Worm (Caenorhabditis elegans) whole organism, L4/young adult: ENCODE data around the gene C39B10.3.

Experiments
- W03F9.2 ChIP-seq: fragments of 150-350 bp; optimal IDR thresholded peaks from 2 replicates; lab custom pipeline; 2014; ENCODE audit warnings: missing biosample characterization, missing genetic modification characterization
- dao-5 ChIP-seq: sonication (generic microtip); optimal IDR thresholded peaks from 2 replicates; lab custom pipeline; 2016; ENCODE audit warnings: missing genotype, missing genetic modification characterization, moderate library complexity, missing compliant biosample characterization
- him-1 ChIP-seq: sonication (generic microtip); optimal IDR thresholded peaks from 2 replicates; lab custom pipeline; 2016; ENCODE audit warnings: missing genotype, missing genetic modification reagents, missing genetic modification characterization, missing compliant biosample characterization

C39B10.3 gene

ce11 chrX:10428109-10428508, 15.8 kb upstream of the C39B10.3 start:
- no peak for TF ChIP-seq dao-5 (tag; lab: Kevin White, UChicago)
- TF ChIP-seq W03F9.2 = no peak
- TF ChIP-seq him-1 (tag; lab: Kevin White, UChicago) = no peak

- TF ChIP-seq W03F9.2 (no peak), him-1 (tag; lab: Kevin White, UChicago) (no peak), dao-5 (tag; lab: Kevin White, UChicago) (no peak)
These were observed 15.4 kb upstream of the C39B10.3 start, which contains the start of gene mig-15 for ce11 chrX:10428557-10428956. Gene mig-15 (minus strand): TSS chrX:10428657.

- no peak for TF ChIP-seq him-1 (tag; lab: Kevin White, UChicago)
These were observed 14.7 kb upstream of the C39B10.3 start for ce11 chrX:10429203-10429602.

ce11 chrX:10430866-10431265, 13.1 kb upstream of the C39B10.3 start:
- no peak for TF ChIP-seq W03F9.2

ce11 chrX:10432786-10433185, 11.2 kb upstream of the C39B10.3 start:
- no peak for TF ChIP-seq him-1 (tag; lab: Kevin White, UChicago)
- no peak for TF ChIP-seq W03F9.2

ce11 chrX:10433863-10434262, 10.1 kb upstream of the C39B10.3 start:
- TF ChIP-seq him-1 (tag; lab: Kevin White, UChicago) = no peak
- no peak for TF ChIP-seq dao-5 (tag; lab: Kevin White, UChicago)
- no peak for TF ChIP-seq W03F9.2

ce11 chrX:10435492-10435939, 8.4 kb upstream of the C39B10.3 start:
- TF ChIP-seq dao-5 (tag; lab: Kevin White, UChicago) (no peak), him-1 (tag; lab: Kevin White, UChicago) (peak; percentile 64), W03F9.2 (no peak)

ce11 chrX:10437421-10437820, 6.5 kb upstream of the C39B10.3 start:
- TF ChIP-seq him-1 (tag; lab: Kevin White, UChicago) (no peak), dao-5 (tag; lab: Kevin White, UChicago) (no peak), W03F9.2 (no peak)

ce11 chrX:10440781-10441180, 3.2 kb upstream of the C39B10.3 start:
- no peak for TF ChIP-seq dao-5 (tag; lab: Kevin White, UChicago)
- TF ChIP-seq W03F9.2 = no peak
- no peak for TF ChIP-seq him-1 (tag; lab: Kevin White, UChicago)

- TF ChIP-seq W03F9.2 = no peak
These were observed 769 bp downstream of the C39B10.3 start, which contains the start of gene C39B10.4 for ce11 chrX:10444705-10445104. Gene C39B10.4 (plus strand): TSS chrX:10445005.

ce11 chrX:10446982-10447381, 3.0 kb downstream of the C39B10.3 start, which contains the start of gene C39B10.5:
Gene C39B10.5 (plus strand): TSS chrX:10447343.
- TF ChIP-seq W03F9.2 (no peak), dao-5 (tag; lab: Kevin White, UChicago) (no peak), him-1 (tag; lab: Kevin White, UChicago) (no peak)

- TF ChIP-seq dao-5 (tag; lab: Kevin White, UChicago) = no peak
- no peak for TF ChIP-seq him-1 (tag; lab: Kevin White, UChicago)
- no peak for TF ChIP-seq W03F9.2
These were observed 10.0 kb downstream of the C39B10.3 start, which contains the start of gene lgc-41 for ce11 chrX:10453960-10454359. Gene lgc-41 (plus strand): TSS chrX:10454260.

ce11 chrX:10462391-10462790, 18.5 kb downstream of the C39B10.3 start:
- TF ChIP-seq him-1 (tag; lab: Kevin White, UChicago) (no peak), W03F9.2 (no peak), dao-5 (tag; lab: Kevin White, UChicago) (no peak)

- no peak for TF ChIP-seq dao-5 (tag; lab: Kevin White, UChicago)
- TF ChIP-seq W03F9.2 = no peak
- TF ChIP-seq him-1 (tag; lab: Kevin White, UChicago) = no peak
These were observed 19.6 kb downstream of the C39B10.3 start, which contains the start of gene C39B10.1 for ce11 chrX:10463542-10463941. Gene C39B10.1 (minus strand): TSS chrX:10463642.

- TF ChIP-seq dao-5 (tag; lab: Kevin White, UChicago) (no peak), him-1 (tag; lab: Kevin White, UChicago) (no peak), W03F9.2 (no peak)
These were observed 31.2 kb downstream of the C39B10.3 start, which contains the start of gene elt-4 for ce11 chrX:10474998-10475577. Gene elt-4 (plus strand): TSS chrX:10475527.
